In genomic region chr2L:14225957-14226676, dm6 we compare ENCODE assay signal across 1 fruit fly cellular context.
TF ChIP-seq lines count a peak whose summit lies in the region.

No protein-coding gene starts in this region.

TF ChIP-seq in whole organism, embryonic, 481 proteins besides CTCF, POLR2A, EP300 and RAD21 (continued from another document):
- TF ChIP-seq CG7839 (tag; optimal IDR thresholded peaks at IDR 0.05; lab: Kevin White, UChicago) (peak; percentile 27), sens (GFP tag; lab: Kevin White, UChicago) (peak; percentile 26), CG6683 (GFP tag; optimal IDR thresholded peaks at IDR 0.05; lab: Kevin White, UChicago) (no peak), CG17829 (tag; optimal IDR thresholded peaks at IDR 0.05; lab: Kevin White, UChicago) (no peak), CG12236 (GFP tag; optimal IDR thresholded peaks at IDR 0.05; lab: Kevin White, UChicago) (no peak), nerfin-2 (GFP tag; IDR thresholded peaks at IDR 0.05; lab: Robert Waterston, UW; ENCODE audit: partially characterized antibody) (no peak), slbo (GFP tag; IDR thresholded peaks at IDR 0.05; lab: Robert Waterston, UW) (no peak), CG3281 (GFP tag; optimal IDR thresholded peaks at IDR 0.05; lab: Kevin White, UChicago) (no peak), CG15073 (GFP tag; optimal IDR thresholded peaks at IDR 0.05; lab: Kevin White, UChicago) (no peak), abd-A (tag; optimal IDR thresholded peaks at IDR 0.05; lab: Kevin White, UChicago) (no peak), CG17912 (GFP tag; optimal IDR thresholded peaks at IDR 0.05; lab: Kevin White, UChicago) (no peak), CG7372 (GFP tag; IDR thresholded peaks at IDR 0.05; lab: Robert Waterston, UW) (no peak), chinmo (GFP tag; IDR thresholded peaks at IDR 0.05; lab: Robert Waterston, UW; ENCODE audit: partially characterized antibody) (no peak), vnd (GFP tag; IDR thresholded peaks at IDR 0.05; lab: Robert Waterston, UW; ENCODE audit: partially characterized antibody) (no peak), gem (tag; optimal IDR thresholded peaks at IDR 0.05; lab: Kevin White, UChicago) (peak; percentile 32), mld (GFP tag; IDR thresholded peaks at IDR 0.05; lab: Robert Waterston, UW; ENCODE audit: partially characterized antibody) (no peak), CG10565 (GFP tag; optimal IDR thresholded peaks at IDR 0.05; lab: Kevin White, UChicago) (no peak), dmrt99B (tag; optimal IDR thresholded peaks at IDR 0.05; lab: Kevin White, UChicago) (peak; percentile 21), en (GFP tag; optimal IDR thresholded peaks at IDR 0.05; lab: Kevin White, UChicago) (no peak), inv (GFP tag; IDR thresholded peaks at IDR 0.05; lab: Robert Waterston, UW; ENCODE audit: partially characterized antibody) (no peak), CG1832 (GFP tag; optimal IDR thresholded peaks at IDR 0.05; lab: Kevin White, UChicago) (no peak), vvl (GFP tag; IDR thresholded peaks at IDR 0.05; lab: Robert Waterston, UW) (peak; percentile 28), ab (GFP tag; optimal IDR thresholded peaks at IDR 0.05; lab: Kevin White, UChicago) (no peak), corto (GFP tag; optimal IDR thresholded peaks at IDR 0.05; lab: Kevin White, UChicago) (peak; percentile 43), CG17361 (GFP tag; IDR thresholded peaks at IDR 0.05; lab: Robert Waterston, UW) (no peak), tx (GFP tag; optimal IDR thresholded peaks at IDR 0.05; lab: Kevin White, UChicago) (no peak), Oli (tag; optimal IDR thresholded peaks at IDR 0.05; lab: Kevin White, UChicago) (no peak), cwo (GFP tag; optimal IDR thresholded peaks at IDR 0.05; lab: Kevin White, UChicago) (no peak), amos (GFP tag; IDR thresholded peaks at IDR 0.05; lab: Robert Waterston, UW; ENCODE audit: partially characterized antibody) (no peak), pum (GFP tag; optimal IDR thresholded peaks at IDR 0.05; lab: Kevin White, UChicago) (no peak), unc-4 (GFP tag; IDR thresholded peaks at IDR 0.05; lab: Robert Waterston, UW; ENCODE audit: partially characterized antibody) (no peak), CG9437 (GFP tag; optimal IDR thresholded peaks at IDR 0.05; lab: Kevin White, UChicago) (no peak), CG4730 (GFP tag; IDR thresholded peaks at IDR 0.05; lab: Robert Waterston, UW) (no peak), CG2678 (tag; optimal IDR thresholded peaks at IDR 0.05; lab: Kevin White, UChicago) (peak; percentile 14), unpg (GFP tag; optimal IDR thresholded peaks at IDR 0.05; lab: Kevin White, UChicago) (peak; percentile 8), CG18262 (tag; optimal IDR thresholded peaks at IDR 0.05; lab: Kevin White, UChicago) (peak; percentile 27), cas (GFP tag; IDR thresholded peaks at IDR 0.05; lab: Robert Waterston, UW) (no peak), nau (GFP tag; optimal IDR thresholded peaks at IDR 0.05; lab: Kevin White, UChicago) (no peak), CG10274 (GFP tag; optimal IDR thresholded peaks at IDR 0.05; lab: Kevin White, UChicago) (no peak), Sox102F (GFP tag; optimal IDR thresholded peaks at IDR 0.05; lab: Kevin White, UChicago) (peak; percentile 2), Blimp-1 (GFP tag; optimal IDR thresholded peaks at IDR 0.05; lab: Kevin White, UChicago) (peak; percentile 45), CG7987 (GFP tag; optimal IDR thresholded peaks at IDR 0.05; lab: Kevin White, UChicago) (no peak), Sin3A (optimal IDR thresholded peaks at IDR 0.05; lab: Kevin White, UChicago) (no peak), CG15601 (tag; optimal IDR thresholded peaks at IDR 0.05; lab: Kevin White, UChicago) (no peak), CG1792 (GFP tag; optimal IDR thresholded peaks at IDR 0.05; lab: Kevin White, UChicago) (no peak), C15 (GFP tag; IDR thresholded peaks at IDR 0.05; lab: Robert Waterston, UW) (no peak), nom (GFP tag; optimal IDR thresholded peaks at IDR 0.05; lab: Kevin White, UChicago) (peak; percentile 82), Med (GFP tag; lab: Kevin White, UChicago) (peak; percentile 18), HLH3B (GFP tag; IDR thresholded peaks at IDR 0.05; lab: Robert Waterston, UW) (no peak), twi (tag; optimal IDR thresholded peaks at IDR 0.05; lab: Kevin White, UChicago) (no peak), lbe (GFP tag; optimal IDR thresholded peaks at IDR 0.05; lab: Kevin White, UChicago) (peak; percentile 56), CG11247 (GFP tag; IDR thresholded peaks at IDR 0.05; lab: Robert Waterston, UW) (no peak), CG10366 (GFP tag; IDR thresholded peaks at IDR 0.05; lab: Robert Waterston, UW) (0 out of 2 replicates have a peak, but pooled peaks have one; percentile 9), Bgb (GFP tag; IDR thresholded peaks at IDR 0.05; lab: Robert Waterston, UW; ENCODE audit: partially characterized antibody) (no peak), az2 (GFP tag; optimal IDR thresholded peaks at IDR 0.05; lab: Kevin White, UChicago) (peak; percentile 9), Chrac-16 (GFP tag; optimal IDR thresholded peaks at IDR 0.05; lab: Kevin White, UChicago) (no peak), CG3163 (GFP tag; optimal IDR thresholded peaks at IDR 0.05; lab: Kevin White, UChicago) (no peak), bowl (GFP tag; IDR thresholded peaks at IDR 0.05; lab: Robert Waterston, UW) (no peak), CG1602 (GFP tag; optimal IDR thresholded peaks at IDR 0.05; lab: Kevin White, UChicago) (no peak), bab2 (GFP tag; optimal IDR thresholded peaks at IDR 0.05; lab: Kevin White, UChicago) (no peak), otp (GFP tag; IDR thresholded peaks at IDR 0.05; lab: Robert Waterston, UW) (no peak), CG1603 (tag; optimal IDR thresholded peaks at IDR 0.05; lab: Kevin White, UChicago) (peak; percentile 41), Bdp1 (GFP tag; optimal IDR thresholded peaks at IDR 0.05; lab: Kevin White, UChicago) (no peak), CG10979 (tag; optimal IDR thresholded peaks at IDR 0.05; lab: Kevin White, UChicago) (peak; percentile 35), stc (GFP tag; IDR thresholded peaks at IDR 0.05; lab: Robert Waterston, UW) (no peak), phol (tag; optimal IDR thresholded peaks at IDR 0.05; lab: Kevin White, UChicago) (peak; percentile 8), oc (tag; optimal IDR thresholded peaks at IDR 0.05; lab: Kevin White, UChicago) (no peak), CG5180 (GFP tag; optimal IDR thresholded peaks at IDR 0.05; lab: Kevin White, UChicago) (no peak), ATbp (GFP tag; optimal IDR thresholded peaks at IDR 0.05; lab: Kevin White, UChicago) (no peak), Dip3 (GFP tag; optimal IDR thresholded peaks at IDR 0.05; lab: Kevin White, UChicago) (no peak)
